Fruit fly (Drosophila melanogaster): ENCODE results near the gene CG43127.

CG43127 gene

DNA sequence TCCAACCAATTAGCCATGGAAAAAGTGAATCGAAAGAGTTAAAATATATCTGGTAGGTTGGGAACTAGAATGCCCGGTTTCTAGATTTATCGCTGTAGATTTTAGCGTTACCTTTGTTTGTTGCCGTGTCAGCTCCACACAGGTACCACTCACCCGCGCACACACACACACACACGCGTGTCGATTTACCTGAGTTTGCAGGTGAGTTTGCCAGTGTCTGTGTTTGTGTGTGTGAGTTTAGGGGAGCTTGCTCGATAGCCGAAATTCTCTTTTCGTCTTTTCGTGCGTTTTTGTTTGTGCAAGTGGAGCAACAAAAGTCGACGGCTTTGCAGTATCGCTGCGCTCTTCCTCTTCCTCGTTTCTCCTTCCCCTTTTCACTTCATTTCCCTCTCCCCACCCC, 41.9 kb upstream of the CG43127 start:
- TF ChIP-seq fkh (GFP tag; optimal IDR thresholded peaks at IDR 0.05) (peak; percentile 4), Met (GFP tag; optimal IDR thresholded peaks at IDR 0.05) (no peak), CG1621 (tag; optimal IDR thresholded peaks at IDR 0.05) (no peak), eg (GFP tag; IDR thresholded peaks at IDR 0.05) (no peak), vri (GFP tag; optimal IDR thresholded peaks at IDR 0.05) (peak; percentile 31)

dm6 chr3L:10666511-10667003, 41.2 kb upstream of the CG43127 start:
- TF ChIP-seq Sox15 (GFP tag; optimal IDR thresholded peaks at IDR 0.05) (no peak), eg (GFP tag; IDR thresholded peaks at IDR 0.05) (peak; percentile 50; the same call in 1 of the 3 replicates)

dm6 chr3L:10665433-10666150, 40.2 kb upstream of the CG43127 start:
- TF ChIP-seq CG11294 (GFP tag; IDR thresholded peaks at IDR 0.05) (peak; percentile 95), CG16779 (tag; optimal IDR thresholded peaks at IDR 0.05) (peak; percentile 98), CG11762 (GFP tag; optimal IDR thresholded peaks at IDR 0.05; ENCODE audit: insufficient read depth) (peak; percentile 98), salr (GFP tag; optimal IDR thresholded peaks at IDR 0.05) (peak; percentile 92 to 99), Hr38 (GFP tag; optimal IDR thresholded peaks at IDR 0.05) (peak; percentile 40), CG10631 (GFP tag; optimal IDR thresholded peaks at IDR 0.05) (peak; percentile 98), Sox15 (GFP tag; optimal IDR thresholded peaks at IDR 0.05) (peak; percentile 97), CG6163 (GFP tag; IDR thresholded peaks at IDR 0.05) (peak; percentile 91), CG6276 (GFP tag; optimal IDR thresholded peaks at IDR 0.05) (peak; percentile 99), CG8119 (GFP tag; IDR thresholded peaks at IDR 0.05) (peak; percentile 99), dac (GFP tag; optimal IDR thresholded peaks at IDR 0.05) (peak; percentile 93), CG9139 (GFP tag; optimal IDR thresholded peaks at IDR 0.05) (peak; percentile 98), Eip75B (GFP tag; optimal IDR thresholded peaks at IDR 0.05) (peak; percentile 98), CG6854 (GFP tag; optimal IDR thresholded peaks at IDR 0.05) (peak; percentile 98), svp (GFP tag) (peak; percentile 99), fd59A (GFP tag; optimal IDR thresholded peaks at IDR 0.05) (peak; percentile 99), CG3919 (GFP tag; optimal IDR thresholded peaks at IDR 0.05) (peak; percentile 98), net (GFP tag; optimal IDR thresholded peaks at IDR 0.05) (peak; percentile 99), Sox102F (GFP tag; optimal IDR thresholded peaks at IDR 0.05) (peak; percentile 93), lz (GFP tag; optimal IDR thresholded peaks at IDR 0.05) (peak; percentile 98), acj6 (GFP tag; optimal IDR thresholded peaks at IDR 0.05) (peak; percentile 99), Smox (GFP tag; optimal IDR thresholded peaks at IDR 0.05) (peak; percentile 98), CG6792 (GFP tag; optimal IDR thresholded peaks at IDR 0.05) (peak; percentile 99), CG31627 (GFP tag; optimal IDR thresholded peaks at IDR 0.05) (peak; percentile 95), Hr39 (GFP tag; optimal IDR thresholded peaks at IDR 0.05) (peak; percentile 92), achi (GFP tag; optimal IDR thresholded peaks at IDR 0.05) (peak; percentile 98), dsx (GFP tag; optimal IDR thresholded peaks at IDR 0.05; ENCODE audit: poor library complexity, severe bottlenecking) (peak; percentile 99), topi (GFP tag; optimal IDR thresholded peaks at IDR 0.05) (peak; percentile 99), Eip78C (GFP tag) (peak; percentile 100), CG11902 (GFP tag; optimal IDR thresholded peaks at IDR 0.05) (peak; percentile 96), CG32006 (GFP tag; optimal IDR thresholded peaks at IDR 0.05) (peak; percentile 99), CG7368 (GFP tag; optimal IDR thresholded peaks at IDR 0.05) (peak; percentile 96), spab (GFP tag; optimal IDR thresholded peaks at IDR 0.05) (peak; percentile 99), esn (GFP tag; optimal IDR thresholded peaks at IDR 0.05) (peak; percentile 99), vri (GFP tag; optimal IDR thresholded peaks at IDR 0.05) (peak; percentile 95), cyc (GFP tag; optimal IDR thresholded peaks at IDR 0.05) (peak; percentile 96), CG1621 (tag; optimal IDR thresholded peaks at IDR 0.05) (peak; percentile 96), CG8632 (GFP tag; optimal IDR thresholded peaks at IDR 0.05) (peak; percentile 99), OdsH (GFP tag; optimal IDR thresholded peaks at IDR 0.05) (peak; percentile 98), Blimp-1 (GFP tag; optimal IDR thresholded peaks at IDR 0.05) (peak; percentile 95), Sox14 (GFP tag; optimal IDR thresholded peaks at IDR 0.05) (peak; percentile 97), Lpt (GFP tag; optimal IDR thresholded peaks at IDR 0.05) (peak; percentile 98), CG15336 (GFP tag; IDR thresholded peaks at IDR 0.05) (peak; percentile 98)

Measured in whole organism, prepupa.